Fruit fly (Drosophila melanogaster): Measurements from ENCODE around the gene CG14331.

- TF ChIP-seq sv (GFP tag; optimal IDR thresholded peaks at IDR 0.05): no peak
- TF ChIP-seq Hr83 (GFP tag; optimal IDR thresholded peaks at IDR 0.05; ENCODE audit: poor library complexity, severe bottlenecking): no peak
- no peak for TF ChIP-seq CrebA (GFP tag; optimal IDR thresholded peaks at IDR 0.05; ENCODE audit: borderline replicate concordance)
- no peak for TF ChIP-seq usp (GFP tag; optimal IDR thresholded peaks at IDR 0.05)
- TF ChIP-seq fru (GFP tag; optimal IDR thresholded peaks at IDR 0.05): no peak
- no peak for TF ChIP-seq br (GFP tag; optimal IDR thresholded peaks at IDR 0.05)
- no peak for TF ChIP-seq lola (GFP tag; optimal IDR thresholded peaks at IDR 0.05)
- TF ChIP-seq Jra (GFP tag; optimal IDR thresholded peaks at IDR 0.05): no peak
- TF ChIP-seq Dfd (GFP tag; optimal IDR thresholded peaks at IDR 0.05): no peak
- no peak for TF ChIP-seq CG9705 (GFP tag; optimal IDR thresholded peaks at IDR 0.05)
Measured at dm6 chr3R:17425417-17425915, 15.1 kb downstream of the CG14331 start, which contains the start of gene cysu.
